Worm (Caenorhabditis elegans) whole organism, midembryonic: Measurements from ENCODE around the gene C06G4.6.

Source experiments
- T22C8.4 ChIP-seq: fragments of 200-800 bp; sonication (Bioruptor generic); IDR thresholded peaks from 2 replicates; pipeline ENCODE4 v1.3.6; 2022; ENCODE audit warnings: missing genetic modification characterization, missing compliant biosample characterization
- cog-1 ChIP-seq: sonication (generic microtip); optimal IDR thresholded peaks from 2 replicates; lab custom pipeline; 2016; ENCODE audit warnings: missing genetic modification characterization, missing compliant biosample characterization
- flt-1 ChIP-seq: fragments of 200-800 bp; sonication (Bioruptor generic); IDR thresholded peaks from 2 replicates; pipeline ENCODE4 v1.3.6; 2022; ENCODE audit warnings: missing genetic modification characterization, missing compliant biosample characterization
- klf-2 ChIP-seq: fragments of 200-800 bp; sonication (Bioruptor generic); conservative IDR thresholded peaks from 2 replicates; pipeline ENCODE4 v1.3.6; 2022; ENCODE audit warnings: missing genetic modification reagents, missing genetic modification characterization, missing compliant biosample characterization
- med-1 ChIP-seq: sonication (generic microtip); optimal IDR thresholded peaks from 2 replicates; lab custom pipeline; 2017; ENCODE audit warnings: missing genetic modification characterization, mild to moderate bottlenecking, missing compliant biosample characterization, antibody characterized with exemption, missing genetic modification reagents; ENCODE audit not compliant: insufficient read depth
- ref-1 ChIP-seq: fragments of 200-800 bp; sonication (Bioruptor generic); conservative IDR thresholded peaks from 2 replicates; pipeline ENCODE4 v1.3.6; 2022; ENCODE audit warnings: missing genetic modification reagents, missing genetic modification characterization, missing compliant biosample characterization
- tab-1 ChIP-seq: fragments of 200-800 bp; sonication (Bioruptor generic); IDR thresholded peaks from 2 replicates; pipeline ENCODE4 v1.3.6; 2022; ENCODE audit warnings: missing genetic modification characterization, missing compliant biosample characterization
- ztf-23 ChIP-seq: fragments of 200-800 bp; sonication (Bioruptor generic); IDR thresholded peaks from 2 replicates; pipeline ENCODE4 v1.3.6; 2022; ENCODE audit warnings: missing genetic modification reagents, missing genetic modification characterization, missing compliant biosample characterization
- ztf-29 ChIP-seq: fragments of 200-800 bp; sonication (Bioruptor generic); IDR thresholded peaks from 2 replicates; pipeline ENCODE4 v1.3.6; 2022; ENCODE audit warnings: missing genetic modification reagents, missing genetic modification characterization, missing compliant biosample characterization

C06G4.6 gene

DNA sequence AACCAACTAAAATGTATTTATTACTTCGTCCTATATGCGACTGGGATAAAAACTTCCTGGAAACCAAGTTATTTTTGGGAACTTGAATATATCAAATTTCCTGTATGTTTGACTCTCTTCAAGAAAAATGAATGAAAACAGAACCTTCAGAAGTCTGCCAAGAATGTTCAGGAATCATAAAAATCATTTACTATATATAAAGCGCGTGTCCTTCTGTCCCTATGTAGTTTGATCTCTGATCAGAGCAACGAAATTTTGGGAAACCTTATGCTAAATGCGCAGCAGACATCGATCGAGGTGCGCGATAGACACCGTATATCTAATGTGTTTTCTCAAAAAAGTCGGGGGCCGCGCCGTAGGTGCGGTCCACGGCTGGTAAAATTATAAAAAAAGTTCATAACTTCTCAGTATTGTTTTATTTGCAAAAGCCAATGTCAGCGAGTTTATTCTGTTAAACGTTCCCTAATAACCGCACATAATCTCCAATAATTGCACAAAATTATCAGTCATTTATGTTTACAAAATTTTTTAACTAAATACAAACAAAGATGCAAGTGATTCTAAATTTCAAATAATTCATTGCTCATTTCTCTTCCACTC, 6.6 kb upstream of the C06G4.6 start:
- TF ChIP-seq tab-1 (GFP tag; lab: Robert Waterston, UW): no peak
- TF ChIP-seq cog-1 (tag; lab: Kevin White, UChicago): no peak
- TF ChIP-seq med-1 (GFP tag; lab: Kevin White, UChicago): no peak
- TF ChIP-seq ref-1 (GFP tag; lab: Robert Waterston, UW): no peak
- TF ChIP-seq klf-2 (GFP tag; lab: Robert Waterston, UW): no peak
- no peak for TF ChIP-seq ztf-29 (GFP tag; lab: Robert Waterston, UW)
- no peak for TF ChIP-seq T22C8.4
- no peak for TF ChIP-seq flt-1 (GFP tag; lab: Robert Waterston, UW)
- TF ChIP-seq ztf-23 (GFP tag; lab: Robert Waterston, UW): no peak

DNA sequence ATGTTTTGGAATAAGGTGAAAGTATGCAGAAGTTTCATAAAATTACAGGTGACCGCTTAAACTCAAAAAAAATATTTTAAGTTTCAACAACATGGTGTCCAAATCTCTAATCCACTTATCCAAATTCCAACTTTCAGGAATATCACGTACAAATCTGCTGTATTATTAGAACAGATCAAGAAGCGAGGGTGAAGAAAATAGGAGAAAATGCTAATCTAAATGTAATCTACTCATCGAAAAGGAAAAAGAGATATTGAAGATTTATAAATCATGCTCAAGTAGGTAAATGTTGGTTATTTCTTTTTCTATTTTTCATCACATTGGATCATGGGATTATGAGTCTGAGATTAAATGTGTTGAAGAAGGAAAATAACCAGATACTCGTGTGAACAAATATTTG, 2.6 kb upstream of the C06G4.6 start:
- TF ChIP-seq tab-1 (GFP tag; lab: Robert Waterston, UW) (no peak), med-1 (GFP tag; lab: Kevin White, UChicago) (no peak), klf-2 (GFP tag; lab: Robert Waterston, UW) (no peak), flt-1 (GFP tag; lab: Robert Waterston, UW) (no peak), ztf-29 (GFP tag; lab: Robert Waterston, UW) (no peak)

DNA sequence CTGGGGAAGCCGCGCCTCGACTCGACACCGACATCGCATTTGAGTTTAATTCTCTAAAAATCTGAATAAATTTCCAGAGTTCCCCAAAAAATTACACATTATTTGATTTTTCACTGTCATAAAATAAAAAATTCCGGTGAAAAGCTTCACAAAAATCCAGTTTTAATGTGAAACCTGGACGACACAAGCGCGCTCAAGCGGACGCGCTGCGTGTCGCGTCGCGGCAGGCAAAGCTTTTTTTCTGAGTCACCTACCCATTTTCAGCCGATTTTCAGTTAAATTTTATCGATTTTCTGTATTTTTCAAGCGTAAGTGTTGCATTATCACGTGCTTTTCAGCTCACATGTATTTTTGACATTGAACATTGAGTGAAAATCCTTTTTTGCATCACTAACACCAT, 5.6 kb downstream of the C06G4.6 start, which contains the start of gene cit-1.1:
cit-1.1 (minus strand) TSS at position 53 of the 400 bp plus-strand sequence.
- TF ChIP-seq klf-2 (GFP tag; lab: Robert Waterston, UW): no peak
- TF ChIP-seq cog-1 (tag; lab: Kevin White, UChicago): no peak
- TF ChIP-seq ztf-23 (GFP tag; lab: Robert Waterston, UW): no peak
- no peak for TF ChIP-seq tab-1 (GFP tag; lab: Robert Waterston, UW)
- TF ChIP-seq ref-1 (GFP tag; lab: Robert Waterston, UW): no peak
- TF ChIP-seq T22C8.4: no peak
- TF ChIP-seq ztf-29 (GFP tag; lab: Robert Waterston, UW): no peak
- TF ChIP-seq flt-1 (GFP tag; lab: Robert Waterston, UW): no peak
- no peak for TF ChIP-seq med-1 (GFP tag; lab: Kevin White, UChicago)

DNA sequence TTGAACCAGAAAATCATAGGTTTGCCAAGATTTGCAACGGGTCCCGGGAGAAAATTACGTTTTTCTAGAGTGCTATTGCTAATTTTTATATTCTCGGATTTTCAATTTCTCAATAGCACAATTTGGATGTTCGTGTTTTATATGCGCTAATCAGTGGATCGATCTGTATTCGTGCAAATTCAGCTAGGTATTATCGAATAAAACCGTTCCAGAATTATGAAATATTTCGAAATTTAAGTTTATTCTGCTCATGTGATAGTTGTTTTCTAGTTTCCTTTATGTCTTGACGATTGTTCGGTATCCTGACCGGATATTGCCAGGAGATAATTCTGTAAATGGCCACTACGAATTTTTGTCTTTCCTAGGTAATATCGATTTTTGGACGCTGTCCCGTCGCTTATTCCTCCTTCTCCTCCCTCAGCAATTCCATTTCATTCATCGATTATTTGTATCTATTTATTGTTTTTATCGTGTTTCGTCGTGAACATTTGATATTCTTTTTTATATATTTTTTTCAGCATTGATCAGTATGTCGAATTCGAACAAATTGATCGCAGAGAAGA, 6.2 kb downstream of the C06G4.6 start, which contains the start of gene cit-1.2:
cit-1.2 (plus strand) TSS at position 513 of the 563 bp plus-strand sequence.
- TF ChIP-seq flt-1 (GFP tag; lab: Robert Waterston, UW): no peak
- no peak for TF ChIP-seq med-1 (GFP tag; lab: Kevin White, UChicago)
- no peak for TF ChIP-seq klf-2 (GFP tag; lab: Robert Waterston, UW)
- no peak for TF ChIP-seq ref-1 (GFP tag; lab: Robert Waterston, UW)
- TF ChIP-seq ztf-23 (GFP tag; lab: Robert Waterston, UW): no peak
- no peak for TF ChIP-seq T22C8.4
- TF ChIP-seq ztf-29 (GFP tag; lab: Robert Waterston, UW): no peak
- no peak for TF ChIP-seq cog-1 (tag; lab: Kevin White, UChicago)
- TF ChIP-seq tab-1 (GFP tag; lab: Robert Waterston, UW): no peak

DNA sequence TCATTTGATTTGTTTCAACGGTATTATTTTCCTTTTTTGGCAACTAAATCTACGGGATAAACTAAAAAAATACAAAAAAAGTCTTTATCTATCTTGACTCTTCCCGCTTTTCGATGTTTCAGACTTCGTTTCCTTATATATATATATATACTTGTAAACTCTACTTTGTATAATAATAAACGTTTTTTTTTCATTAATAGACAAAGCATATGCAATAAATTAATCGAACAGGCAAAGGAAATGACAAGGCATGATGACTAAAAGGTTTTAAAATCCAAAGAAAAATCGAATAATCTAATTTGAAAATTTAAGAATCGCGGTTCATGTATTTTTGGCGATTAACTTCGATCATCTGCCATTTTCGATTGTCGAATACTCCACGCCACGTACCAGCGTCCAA, 9.4 kb downstream of the C06G4.6 start:
- TF ChIP-seq tab-1 (GFP tag; lab: Robert Waterston, UW): no peak
- no peak for TF ChIP-seq ref-1 (GFP tag; lab: Robert Waterston, UW)
- TF ChIP-seq ztf-23 (GFP tag; lab: Robert Waterston, UW): no peak

DNA sequence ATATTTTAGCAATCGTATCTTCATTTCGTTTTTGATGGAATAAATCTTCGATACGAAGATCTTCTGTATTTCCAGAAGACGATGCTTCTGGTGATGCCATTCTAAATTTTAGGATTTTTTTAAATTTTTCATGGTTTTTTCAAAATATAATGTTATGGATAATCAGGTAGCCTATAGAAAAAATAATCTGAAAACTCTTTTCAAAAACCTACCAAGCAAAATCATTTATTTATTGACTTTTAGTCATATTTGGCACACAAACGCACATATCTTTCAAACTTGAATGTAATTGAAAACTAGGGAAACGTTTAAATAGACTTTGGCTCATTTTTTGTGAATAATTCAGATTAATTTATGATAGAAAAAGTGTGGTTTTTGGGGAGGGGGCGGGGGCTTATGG, 12.2 kb downstream of the C06G4.6 start, which contains the start of gene F44B9.5:
F44B9.5 (minus strand) TSS at position 101 of the 400 bp plus-strand sequence.
- TF ChIP-seq ztf-29 (GFP tag; lab: Robert Waterston, UW) (no peak), tab-1 (GFP tag; lab: Robert Waterston, UW) (no peak), klf-2 (GFP tag; lab: Robert Waterston, UW) (no peak), flt-1 (GFP tag; lab: Robert Waterston, UW) (no peak)

DNA sequence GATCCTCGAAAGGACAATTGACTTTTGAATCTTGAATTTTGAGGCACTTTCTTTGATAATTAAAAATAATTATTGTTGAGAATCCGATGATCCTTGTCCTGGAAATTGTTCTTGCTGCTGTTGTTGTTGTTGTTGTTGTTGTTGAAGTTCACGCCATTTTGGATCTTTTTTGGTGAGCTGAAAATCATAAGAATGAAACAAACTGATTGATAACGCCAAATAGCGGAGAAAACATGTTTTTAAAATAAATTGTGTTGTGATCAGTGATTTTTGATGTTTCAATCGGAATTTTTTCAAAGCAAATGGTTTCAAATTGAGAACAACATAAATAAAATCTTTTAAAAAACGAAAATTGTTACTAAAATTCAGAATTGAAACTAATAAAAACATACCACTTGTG, 12.9 kb downstream of the C06G4.6 start:
- TF ChIP-seq klf-2 (GFP tag; lab: Robert Waterston, UW) (no peak), T22C8.4 (no peak), ref-1 (GFP tag; lab: Robert Waterston, UW) (no peak), cog-1 (tag; lab: Kevin White, UChicago) (no peak), med-1 (GFP tag; lab: Kevin White, UChicago) (no peak), ztf-23 (GFP tag; lab: Robert Waterston, UW) (no peak), tab-1 (GFP tag; lab: Robert Waterston, UW) (no peak), flt-1 (GFP tag; lab: Robert Waterston, UW) (no peak), ztf-29 (GFP tag; lab: Robert Waterston, UW) (no peak)

DNA sequence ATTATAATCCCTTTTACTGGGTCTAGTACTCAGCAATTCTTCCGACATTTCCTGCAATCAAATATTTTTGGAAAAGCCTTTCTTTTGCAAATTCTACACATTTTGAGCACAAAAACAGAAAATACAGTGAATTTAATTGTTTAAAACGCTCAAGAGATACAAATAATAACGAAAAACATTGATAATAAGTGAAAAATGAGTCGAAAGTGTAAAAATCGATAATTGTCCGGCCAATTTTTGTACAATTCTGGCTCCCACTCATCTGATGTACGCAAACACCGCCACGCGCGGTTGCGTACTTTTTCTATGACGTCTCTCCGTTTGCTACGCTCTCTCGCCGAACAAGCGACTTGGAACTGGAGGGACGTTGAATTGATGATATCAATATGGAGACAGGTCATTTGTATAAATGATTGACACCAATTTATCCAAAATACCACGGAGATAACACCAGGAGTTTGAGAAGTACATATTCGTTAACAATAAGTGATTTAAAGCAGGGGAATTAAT, 16.7 kb downstream of the C06G4.6 start, which contains the start of gene lin-36:
lin-36 (minus strand) TSS at position 51 of the 510 bp plus-strand sequence.
- no peak for TF ChIP-seq ztf-29 (GFP tag; lab: Robert Waterston, UW)
- TF ChIP-seq cog-1 (tag; lab: Kevin White, UChicago): peak; percentile 84
- TF ChIP-seq T22C8.4: peak; percentile 90
- no peak for TF ChIP-seq tab-1 (GFP tag; lab: Robert Waterston, UW)
- TF ChIP-seq ztf-23 (GFP tag; lab: Robert Waterston, UW): peak; percentile 53; the same call in 1 of the 2 replicates
- peak; percentile 48; the same call in 1 of the 2 replicates for TF ChIP-seq flt-1 (GFP tag; lab: Robert Waterston, UW)
- TF ChIP-seq med-1 (GFP tag; lab: Kevin White, UChicago): no peak
- TF ChIP-seq ref-1 (GFP tag; lab: Robert Waterston, UW): no peak

DNA sequence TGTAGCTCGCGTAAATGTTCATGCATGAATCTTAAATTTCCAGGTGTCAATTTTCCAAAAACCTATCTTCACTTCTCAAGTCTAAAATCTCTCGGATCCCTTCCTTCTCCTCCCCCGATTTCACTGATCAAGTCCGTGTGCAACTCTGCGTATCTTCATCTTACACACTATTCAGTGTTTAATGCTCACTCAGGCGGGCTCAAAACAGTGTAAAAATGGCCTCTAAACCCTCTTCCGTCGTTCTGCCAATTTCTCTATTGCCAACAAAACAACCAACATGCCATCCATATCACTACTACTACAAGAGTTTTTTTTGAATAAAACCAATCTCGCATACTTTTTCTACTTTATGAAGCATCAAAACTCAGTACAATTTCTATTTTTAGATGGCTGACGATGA, 17.9 kb downstream of the C06G4.6 start, which contains the start of gene F44B9.2:
F44B9.2 (plus strand) TSS at position 387 of the 400 bp plus-strand sequence.
- TF ChIP-seq med-1 (GFP tag; lab: Kevin White, UChicago): no peak
